Fruit fly (Drosophila melanogaster) whole organism, embryonic: ENCODE measurements around the gene CG7366.

Experiments
- Atf-2 ChIP-seq: fragments of 200-800 bp; sonication (Bioruptor generic); optimal IDR thresholded peaks from 2 replicates; lab custom pipeline; 2016; ENCODE audit warnings: missing biosample characterization, missing genetic modification characterization
- Atf3 ChIP-seq: fragments of 200-800 bp; sonication (Bioruptor generic); optimal IDR thresholded peaks from 3 replicates; lab custom pipeline; 2016; ENCODE audit warnings: missing biosample characterization, missing genetic modification characterization
- CG1024 ChIP-seq: fragments of 200-800 bp; sonication (Bioruptor generic); IDR thresholded peaks from 2 replicates; pipeline ENCODE4 v1.3.6; 2022; ENCODE audit warnings: missing biosample characterization, missing genetic modification characterization
- CG10366 ChIP-seq: fragments of 200-800 bp; sonication (Bioruptor generic); IDR thresholded peaks from 2 replicates; pipeline ENCODE4 v1.3.6; 2022; ENCODE audit warnings: missing biosample characterization, missing genetic modification characterization
- CG10654 ChIP-seq: fragments of 200-800 bp; sonication (Bioruptor generic); optimal IDR thresholded peaks from 2 replicates; lab custom pipeline; 2016; ENCODE audit warnings: missing biosample characterization, missing genetic modification characterization
- CG11696 ChIP-seq: fragments of 200-800 bp; sonication (Bioruptor generic); IDR thresholded peaks from 2 replicates; pipeline ENCODE4 v1.3.6; 2022; ENCODE audit warnings: missing biosample characterization, missing genetic modification characterization
- CG12769 ChIP-seq: fragments of 200-800 bp; sonication (Bioruptor generic); optimal IDR thresholded peaks from 2 replicates; lab custom pipeline; 2019; ENCODE audit warnings: missing biosample characterization, mild to moderate bottlenecking, missing genetic modification characterization, moderate library complexity
- CG14667 ChIP-seq: fragments of 200-800 bp; sonication (Bioruptor generic); IDR thresholded peaks from 2 replicates; pipeline ENCODE4 v1.3.6; 2022; ENCODE audit warnings: missing biosample characterization, missing genetic modification characterization
- CG14860 ChIP-seq: fragments of 200-800 bp; sonication (Bioruptor generic); IDR thresholded peaks from 3 replicates; pipeline ENCODE4 v1.3.6; 2022; ENCODE audit warnings: missing biosample characterization, missing genetic modification characterization; ENCODE audit not compliant: partially characterized antibody
- CG17186 ChIP-seq: fragments of 200-800 bp; sonication (Bioruptor generic); optimal IDR thresholded peaks from 3 replicates; lab custom pipeline; 2017; ENCODE audit warnings: missing biosample characterization, missing genetic modification reagents, missing genetic modification characterization
- CG17361 ChIP-seq: fragments of 200-800 bp; sonication (Bioruptor generic); IDR thresholded peaks from 3 replicates; pipeline ENCODE4 v1.3.6; 2022; ENCODE audit warnings: missing biosample characterization, missing genetic modification characterization
- CG17385 ChIP-seq: fragments of 200-800 bp; sonication (Bioruptor generic); optimal IDR thresholded peaks from 3 replicates; lab custom pipeline; 2018; ENCODE audit warnings: missing biosample characterization, mild to moderate bottlenecking, missing genetic modification characterization
- CG18262 ChIP-seq: fragments of 200-800 bp; optimal IDR thresholded peaks from 3 replicates; lab custom pipeline; 2019; ENCODE audit warnings: missing biosample characterization, mild to moderate bottlenecking, missing genetic modification characterization, moderate library complexity
- CG3163 ChIP-seq: fragments of 200-800 bp; sonication (Bioruptor generic); optimal IDR thresholded peaks from 3 replicates; lab custom pipeline; 2016; ENCODE audit warnings: missing biosample characterization, missing genetic modification characterization
- CG3281 ChIP-seq: fragments of 200-800 bp; sonication (Bioruptor generic); optimal IDR thresholded peaks from 3 replicates; lab custom pipeline; 2017; ENCODE audit warnings: missing biosample characterization, mild to moderate bottlenecking, missing genetic modification characterization
- CG3838 ChIP-seq: fragments of 200-800 bp; sonication (Bioruptor generic); optimal IDR thresholded peaks from 3 replicates; lab custom pipeline; 2016; ENCODE audit warnings: missing biosample characterization, missing genetic modification characterization
- CG4617 ChIP-seq: fragments of 200-800 bp; sonication (Bioruptor generic); optimal IDR thresholded peaks from 3 replicates; lab custom pipeline; 2016; ENCODE audit warnings: missing biosample characterization, missing genetic modification characterization, borderline replicate concordance
- CG4707 ChIP-seq: fragments of 200-800 bp; sonication (Bioruptor generic); optimal IDR thresholded peaks from 2 replicates; lab custom pipeline; 2018; ENCODE audit warnings: missing biosample characterization, mild to moderate bottlenecking, missing genetic modification characterization, moderate library complexity
- CG6689 ChIP-seq: fragments of 200-800 bp; sonication (Bioruptor generic); IDR thresholded peaks from 2 replicates; pipeline ENCODE4 v1.3.6; 2022; ENCODE audit warnings: missing biosample characterization, missing genetic modification characterization
- CG7786 ChIP-seq: fragments of 200-800 bp; sonication (Bioruptor generic); optimal IDR thresholded peaks from 2 replicates; lab custom pipeline; 2016; ENCODE audit warnings: missing biosample characterization, missing genetic modification characterization
- CG8359 ChIP-seq: fragments of 200-800 bp; sonication (Bioruptor generic); optimal IDR thresholded peaks from 2 replicates; lab custom pipeline; 2017; ENCODE audit warnings: missing biosample characterization, mild to moderate bottlenecking, missing genetic modification characterization, borderline replicate concordance
- Dfd ChIP-seq, 2 experiments: fragments of >200 bp; optimal IDR thresholded peaks; 2 replicates each; lab custom pipeline; 2017; ENCODE audit warnings: missing biosample characterization in 2 of 2, missing genetic modification characterization in 2 of 2
- Dp ChIP-seq: fragments of 200-800 bp; sonication (Bioruptor generic); optimal IDR thresholded peaks from 2 replicates; lab custom pipeline; 2018; ENCODE audit warnings: missing biosample characterization, mild to moderate bottlenecking, missing genetic modification characterization, moderate library complexity
- HLH4C ChIP-seq: fragments of 200-800 bp; sonication (Bioruptor generic); IDR thresholded peaks from 3 replicates; pipeline ENCODE4 v1.3.6; 2022; ENCODE audit warnings: missing biosample characterization, missing genetic modification characterization; ENCODE audit not compliant: partially characterized antibody
- Hsf ChIP-seq: fragments of 200-800 bp; sonication (Bioruptor generic); optimal IDR thresholded peaks from 3 replicates; lab custom pipeline; 2016; ENCODE audit warnings: missing biosample characterization, missing genetic modification characterization
- Lpt ChIP-seq: fragments of >200 bp; optimal IDR thresholded peaks from 2 replicates; lab custom pipeline; 2018; ENCODE audit warnings: missing biosample characterization, missing genetic modification characterization
- Opbp ChIP-seq: fragments of 200-800 bp; sonication (Bioruptor generic); IDR thresholded peaks from 3 replicates; pipeline ENCODE4 v1.3.6; 2022; ENCODE audit warnings: missing biosample characterization, missing genetic modification characterization; ENCODE audit not compliant: partially characterized antibody
- Pdp1 ChIP-seq, 2 experiments: fragments of 200-800 bp; sonication (Bioruptor generic); optimal IDR thresholded peaks; 3 replicates each; lab custom pipeline; 2016; ENCODE audit warnings: missing biosample characterization in 2 of 2, missing genetic modification characterization in 2 of 2, mild to moderate bottlenecking in 1 of 2, moderate library complexity in 1 of 2
- Sox102F ChIP-seq: fragments of 200-800 bp; sonication (Bioruptor generic); optimal IDR thresholded peaks from 2 replicates; lab custom pipeline; 2018; ENCODE audit warnings: missing biosample characterization, mild to moderate bottlenecking, missing genetic modification characterization, moderate library complexity
- Trl ChIP-seq, 3 experiments: fragments of >200 bp in 2 of 3; fragments of 200-800 bp in 1 of 3; sonication (Bioruptor generic) in 1 of 3; optimal IDR thresholded peaks; 2 replicates in 1 of 3; 3 replicates in 2 of 3; lab custom pipeline; 2016 to 2017; ENCODE audit warnings: missing biosample characterization in 1 of 3, missing genetic modification characterization in 1 of 3
- Xrp1 ChIP-seq: fragments of 200-800 bp; sonication (Bioruptor generic); IDR thresholded peaks from 2 replicates; pipeline ENCODE4 v1.3.6; 2022; ENCODE audit warnings: missing biosample characterization, missing genetic modification characterization
- az2 ChIP-seq: fragments of 200-800 bp; sonication (Bioruptor generic); optimal IDR thresholded peaks from 3 replicates; lab custom pipeline; 2016; ENCODE audit warnings: missing biosample characterization, missing genetic modification characterization
- bcd ChIP-seq: fragments of 200-800 bp; sonication (Bioruptor generic); optimal IDR thresholded peaks from 2 replicates; lab custom pipeline; 2017; ENCODE audit warnings: missing biosample characterization, mild to moderate bottlenecking, missing genetic modification characterization
- bigmax ChIP-seq: fragments of 200-800 bp; sonication (Bioruptor generic); optimal IDR thresholded peaks from 2 replicates; lab custom pipeline; 2018; ENCODE audit warnings: missing biosample characterization, mild to moderate bottlenecking, missing genetic modification characterization
- br ChIP-seq: fragments of >200 bp; optimal IDR thresholded peaks from 2 replicates; lab custom pipeline; 2017
- dati ChIP-seq: fragments of 200-800 bp; sonication (Bioruptor generic); IDR thresholded peaks from 2 replicates; pipeline ENCODE4 v1.3.6; 2022; ENCODE audit warnings: missing biosample characterization, missing genetic modification characterization
- emc ChIP-seq: fragments of 200-800 bp; sonication (Bioruptor generic); optimal IDR thresholded peaks from 2 replicates; lab custom pipeline; 2016; ENCODE audit warnings: missing biosample characterization, missing genetic modification characterization
- gfzf ChIP-seq: fragments of 200-800 bp; sonication (Bioruptor generic); optimal IDR thresholded peaks from 2 replicates; lab custom pipeline; 2016; ENCODE audit warnings: missing biosample characterization, mild to moderate bottlenecking, missing genetic modification characterization, moderate library complexity
- hkb ChIP-seq, 2 experiments: fragments of 200-800 bp in 1 of 2; fragments of >200 bp in 1 of 2; sonication (Bioruptor generic) in 1 of 2; IDR thresholded peaks in 1 of 2; optimal IDR thresholded peaks in 1 of 2; 2 replicates each; pipeline versions ENCODE4 v1.3.6 to Lab custom; 2017 to 2022; ENCODE audit warnings: missing biosample characterization in 1 of 2, missing genetic modification characterization in 1 of 2
- lab ChIP-seq: fragments of 200-800 bp; sonication (Bioruptor generic); optimal IDR thresholded peaks from 3 replicates; lab custom pipeline; 2017; ENCODE audit warnings: missing biosample characterization, missing genetic modification characterization, mild to moderate bottlenecking, moderate library complexity, missing genetic modification reagents
- lov ChIP-seq, 2 experiments: fragments of 200-800 bp in 1 of 2; fragments of >200 bp in 1 of 2; sonication (Bioruptor generic) in 1 of 2; IDR thresholded peaks in 1 of 2; optimal IDR thresholded peaks in 1 of 2; 2 replicates in 1 of 2; 3 replicates in 1 of 2; pipeline versions ENCODE4 v1.3.6 to Lab custom; 2017 to 2022; ENCODE audit warnings: missing biosample characterization in 1 of 2, missing genetic modification characterization in 1 of 2
- oc ChIP-seq: fragments of 200-800 bp; sonication (Bioruptor generic); optimal IDR thresholded peaks from 2 replicates; lab custom pipeline; 2018; ENCODE audit warnings: missing biosample characterization, mild to moderate bottlenecking, missing genetic modification characterization, moderate library complexity
- onecut ChIP-seq: fragments of 200-800 bp; sonication (Bioruptor generic); IDR thresholded peaks from 2 replicates; pipeline ENCODE4 v1.3.6; 2022; ENCODE audit warnings: missing biosample characterization, missing genetic modification characterization
- stc ChIP-seq: fragments of 200-800 bp; sonication (Bioruptor generic); IDR thresholded peaks from 2 replicates; pipeline ENCODE4 v1.3.6; 2022; ENCODE audit warnings: missing biosample characterization, missing genetic modification characterization
- stwl ChIP-seq: fragments of 200-800 bp; sonication (Bioruptor generic); optimal IDR thresholded peaks from 3 replicates; lab custom pipeline; 2018; ENCODE audit warnings: missing biosample characterization, mild to moderate bottlenecking, missing genetic modification characterization, moderate library complexity
- tap ChIP-seq: fragments of 200-800 bp; optimal IDR thresholded peaks from 3 replicates; lab custom pipeline; 2019; ENCODE audit warnings: missing biosample characterization, mild to moderate bottlenecking, missing genetic modification characterization, moderate library complexity
- zen2 ChIP-seq: fragments of 200-800 bp; sonication (Bioruptor generic); IDR thresholded peaks from 3 replicates; pipeline ENCODE4 v1.3.6; 2022; ENCODE audit warnings: missing biosample characterization, missing genetic modification characterization; ENCODE audit not compliant: partially characterized antibody
- zfh1 ChIP-seq: fragments of 200-800 bp; sonication (Bioruptor generic); IDR thresholded peaks from 3 replicates; pipeline ENCODE4 v1.3.6; 2022; ENCODE audit warnings: missing biosample characterization, missing genetic modification characterization

The CG7366 gene

dm6 chr3L:8210596-8210995 is 8.4 kb upstream of the CG7366 start, which contains the start of gene tut:
Gene tut (minus strand): TSS chr3L:8210743.
- TF ChIP-seq Xrp1, result no peak
- no peak for TF ChIP-seq CG3281 (GFP tag; lab: Kevin White, UChicago)
- TF ChIP-seq hkb (optimal IDR thresholded peaks at IDR 0.05; lab: Kevin White, UChicago), result no peak
- no peak for TF ChIP-seq hkb (GFP tag; IDR thresholded peaks at IDR 0.05; lab: Robert Waterston, UW)
- no peak for TF ChIP-seq lov (optimal IDR thresholded peaks at IDR 0.05; lab: Kevin White, UChicago)
- TF ChIP-seq lov (GFP tag; IDR thresholded peaks at IDR 0.05; lab: Robert Waterston, UW), result no peak
- TF ChIP-seq CG18262 (tag; lab: Kevin White, UChicago), result no peak
- peak; percentile 37 for TF ChIP-seq gfzf (GFP tag; lab: Kevin White, UChicago)
- no peak for TF ChIP-seq emc
- TF ChIP-seq CG17361 (GFP tag; lab: Robert Waterston, UW), result no peak
- no peak for TF ChIP-seq Atf-2 (GFP tag; lab: Kevin White, UChicago)
- peak; percentile 91 for TF ChIP-seq stwl (tag; lab: Kevin White, UChicago)
- TF ChIP-seq Hsf, result no peak

- no peak for TF ChIP-seq Dfd (GFP tag; optimal IDR thresholded peaks at IDR 0.05; lab: Kevin White, UChicago)
- no peak for TF ChIP-seq br (lab: Kevin White, UChicago)
- no peak for TF ChIP-seq tap (tag; lab: Kevin White, UChicago)
- TF ChIP-seq zen2 (GFP tag; lab: Robert Waterston, UW), result peak; percentile 54; the same call in 1 of the 3 replicates
- no peak for TF ChIP-seq Atf-2 (GFP tag; lab: Kevin White, UChicago)
- peak; percentile 61 for TF ChIP-seq CG6689
- TF ChIP-seq lab (GFP tag; lab: Kevin White, UChicago), result no peak
- peak; percentile 37 to 65 for TF ChIP-seq Pdp1 (GFP tag; optimal IDR thresholded peaks at IDR 0.05; lab: Kevin White, UChicago)
- TF ChIP-seq CG12769, result no peak
- TF ChIP-seq stc (GFP tag; lab: Robert Waterston, UW), result no peak
- TF ChIP-seq Opbp (GFP tag; lab: Robert Waterston, UW), result peak; percentile 76; the same call in 2 of the 3 replicates
- TF ChIP-seq onecut, result peak; percentile 19; the same call in 1 of the 2 replicates
- TF ChIP-seq Atf3 (GFP tag; lab: Kevin White, UChicago), result peak; percentile 26
- no peak for TF ChIP-seq CG1024 (GFP tag; lab: Robert Waterston, UW)
- TF ChIP-seq CG4707, result no peak
- TF ChIP-seq Sox102F (GFP tag; lab: Kevin White, UChicago), result no peak
- peak; percentile 36 for TF ChIP-seq Dp (GFP tag; lab: Kevin White, UChicago)
- peak; percentile 53 for TF ChIP-seq bcd (GFP tag; lab: Kevin White, UChicago)
- peak; percentile 66; the same call in 2 of the 3 replicates for TF ChIP-seq zfh1 (GFP tag; lab: Robert Waterston, UW)
- peak; percentile 25 for TF ChIP-seq CG17186
- TF ChIP-seq dati (GFP tag; lab: Robert Waterston, UW), result no peak
- TF ChIP-seq CG14667, result peak; percentile 60
- no peak for TF ChIP-seq CG11696 (GFP tag; lab: Robert Waterston, UW)
- TF ChIP-seq CG3838 (GFP tag; lab: Kevin White, UChicago), result no peak
- peak; percentile 30 for TF ChIP-seq CG7786 (GFP tag; lab: Kevin White, UChicago)
- no peak for TF ChIP-seq oc (tag; lab: Kevin White, UChicago)
- TF ChIP-seq bigmax (GFP tag; lab: Kevin White, UChicago), result no peak
- TF ChIP-seq CG10366 (GFP tag; lab: Robert Waterston, UW), result peak; percentile 41; the same call in 1 of the 2 replicates
- TF ChIP-seq CG3163 (GFP tag; lab: Kevin White, UChicago), result peak; percentile 3
- TF ChIP-seq Lpt (GFP tag; lab: Kevin White, UChicago), result no peak
- TF ChIP-seq CG8359, result peak; percentile 31
- TF ChIP-seq CG14860 (GFP tag; lab: Robert Waterston, UW), result peak; percentile 57
- peak; percentile 69 for TF ChIP-seq CG17385
- peak; percentile 57 for TF ChIP-seq CG10654 (GFP tag; lab: Kevin White, UChicago)
- TF ChIP-seq CG4617, result peak; percentile 65
- TF ChIP-seq az2 (GFP tag; lab: Kevin White, UChicago), result peak; percentile 54
- TF ChIP-seq Trl (optimal IDR thresholded peaks at IDR 0.05; lab: Kevin White, UChicago), result no peak
- TF ChIP-seq Trl (GFP tag; optimal IDR thresholded peaks at IDR 0.05; lab: Kevin White, UChicago), result peak; percentile 31
- peak; percentile 76 for TF ChIP-seq HLH4C (GFP tag; lab: Robert Waterston, UW)
These were observed 4.4 kb downstream of the CG7366 start, which contains the start of the genes UbcE2M and Dhps for dm6 chr3L:8197779-8198279. Gene UbcE2M (minus strand): TSS chr3L:8197987. Gene Dhps (plus strand): TSS chr3L:8198207.
